Worm (Caenorhabditis elegans) whole organism, early embryonic: ENCODE measurements around the gene T26G10.4.

ENCODE experiments used
- B0310.2 ChIP-seq: sonication (generic microtip); optimal IDR thresholded peaks from 2 replicates; lab custom pipeline; 2016; ENCODE audit warnings: mild to moderate bottlenecking, missing genetic modification characterization, missing compliant biosample characterization
- F13C5.2 ChIP-seq: sonication (generic microtip); optimal IDR thresholded peaks from 2 replicates; lab custom pipeline; 2017; ENCODE audit warnings: mild to moderate bottlenecking, missing genetic modification characterization, inconsistent platforms, missing compliant biosample characterization
- ama-1 ChIP-seq: fragments of 150-350 bp; optimal IDR thresholded peaks from 2 replicates; lab custom pipeline; 2014
- ets-7 ChIP-seq: sonication (generic microtip); optimal IDR thresholded peaks from 2 replicates; lab custom pipeline; 2016; ENCODE audit warnings: missing genotype, missing genetic modification characterization, missing compliant biosample characterization
- flt-1 ChIP-seq: fragments of 200-800 bp; sonication (Bioruptor generic); IDR thresholded peaks from 2 replicates; pipeline ENCODE4 v1.3.6; 2022; ENCODE audit warnings: missing genetic modification characterization, missing compliant biosample characterization
- hmbx-1 ChIP-seq: sonication (generic microtip); optimal IDR thresholded peaks from 2 replicates; lab custom pipeline; 2016; ENCODE audit warnings: mild to moderate bottlenecking, missing genetic modification characterization, missing compliant biosample characterization
- hnd-1 ChIP-seq: sonication (generic microtip); optimal IDR thresholded peaks from 2 replicates; lab custom pipeline; 2016; ENCODE audit warnings: missing genetic modification characterization, missing compliant biosample characterization
- scrt-1 ChIP-seq: fragments of 200-800 bp; sonication (Bioruptor generic); IDR thresholded peaks from 2 replicates; pipeline ENCODE4 v1.3.6; 2022; ENCODE audit warnings: missing genetic modification characterization, missing compliant biosample characterization
- sea-1 ChIP-seq: fragments of 200-800 bp; sonication (Bioruptor generic); conservative IDR thresholded peaks from 2 replicates; pipeline ENCODE4 v1.3.6; 2022; ENCODE audit warnings: missing genetic modification characterization, missing compliant biosample characterization
- tbx-11 ChIP-seq: fragments of 200-800 bp; sonication (Bioruptor generic); IDR thresholded peaks from 2 replicates; pipeline ENCODE4 v1.3.6; 2022; ENCODE audit warnings: missing genetic modification characterization, missing compliant biosample characterization
- tbx-37 ChIP-seq: fragments of 200-800 bp; sonication (Bioruptor generic); conservative IDR thresholded peaks from 2 replicates; pipeline ENCODE4 v1.3.6; 2022; ENCODE audit warnings: missing genetic modification reagents, missing genetic modification characterization, missing compliant biosample characterization

ce11 chrIII:9461894-9462784 is 41.8 kb downstream of the T26G10.4 start:
- TF ChIP-seq scrt-1 (no peak), sea-1 (no peak), hnd-1 (no peak), hmbx-1 (tag; lab: Kevin White, UChicago) (no peak), flt-1 (no peak), ama-1 (no peak), ets-7 (tag; lab: Kevin White, UChicago) (no peak), B0310.2 (tag; lab: Kevin White, UChicago) (no peak), tbx-37 (GFP tag; lab: Robert Waterston, UW) (no peak), tbx-11 (no peak), F13C5.2 (tag; lab: Kevin White, UChicago) (no peak)
